Worm (Caenorhabditis elegans) whole organism, L2 larva: ENCODE data around the gene rad-50.

Source experiments
- F13H6.1 ChIP-seq: sonication (generic microtip); optimal IDR thresholded peaks from 2 replicates; lab custom pipeline; 2016; ENCODE audit warnings: missing genetic modification characterization, missing compliant biosample characterization
- Y55F3AM.14 ChIP-seq: fragments of 200-800 bp; sonication (Bioruptor generic); optimal IDR thresholded peaks from 2 replicates; lab custom pipeline; 2018; ENCODE audit warnings: mild to moderate bottlenecking, missing genetic modification characterization, missing compliant biosample characterization
- ZK546.5 ChIP-seq: sonication (generic microtip); optimal IDR thresholded peaks from 2 replicates; lab custom pipeline; 2017; ENCODE audit warnings: missing biosample characterization, missing genetic modification characterization
- alr-1 ChIP-seq: fragments of 150-350 bp; optimal IDR thresholded peaks from 2 replicates; lab custom pipeline; 2014; ENCODE audit warnings: missing biosample characterization, missing genetic modification characterization
- aly-2 ChIP-seq: fragments of 150-350 bp; optimal IDR thresholded peaks from 2 replicates; lab custom pipeline; 2014; ENCODE audit warnings: missing biosample characterization, missing genetic modification characterization
- ama-1 ChIP-seq: fragments of 150-350 bp; optimal IDR thresholded peaks from 2 replicates; lab custom pipeline; 2018; ENCODE audit warnings: inconsistent platforms
- blmp-1 ChIP-seq: sonication (generic microtip); optimal IDR thresholded peaks from 2 replicates; lab custom pipeline; 2017; ENCODE audit warnings: missing genetic modification characterization, mild to moderate bottlenecking, missing compliant biosample characterization, antibody characterized with exemption, moderate library complexity; ENCODE audit not compliant: insufficient read depth
- ceh-16 ChIP-seq: fragments of 150-350 bp; optimal IDR thresholded peaks from 2 replicates; lab custom pipeline; 2014; ENCODE audit warnings: missing biosample characterization, missing genetic modification characterization
- crh-2 ChIP-seq: sonication (generic microtip); optimal IDR thresholded peaks from 2 replicates; lab custom pipeline; 2017; ENCODE audit warnings: missing biosample characterization, missing genetic modification characterization
- dmd-4 ChIP-seq: sonication (generic microtip); optimal IDR thresholded peaks from 2 replicates; lab custom pipeline; 2017; ENCODE audit warnings: missing biosample characterization, missing genetic modification characterization
- egl-27 ChIP-seq: sonication (generic microtip); optimal IDR thresholded peaks from 3 replicates; lab custom pipeline; 2017; ENCODE audit warnings: missing biosample characterization, missing genetic modification reagents, missing genetic modification characterization
- elt-1 ChIP-seq: fragments of 150-350 bp; optimal IDR thresholded peaks from 2 replicates; lab custom pipeline; 2014; ENCODE audit warnings: missing biosample characterization, missing genetic modification characterization
- elt-3 ChIP-seq: sonication (generic microtip); optimal IDR thresholded peaks from 2 replicates; lab custom pipeline; 2017; ENCODE audit warnings: missing biosample characterization, missing genetic modification characterization
- fos-1 ChIP-seq: fragments of 150-350 bp; optimal IDR thresholded peaks from 2 replicates; lab custom pipeline; 2014; ENCODE audit warnings: missing biosample characterization, missing genetic modification characterization
- gmeb-1 ChIP-seq: fragments of 150-350 bp; optimal IDR thresholded peaks from 2 replicates; lab custom pipeline; 2014; ENCODE audit warnings: missing biosample characterization, missing genetic modification characterization
- lin-11 ChIP-seq: fragments of 150-350 bp; sonication (generic microtip); optimal IDR thresholded peaks from 2 replicates; lab custom pipeline; 2014; ENCODE audit warnings: missing biosample characterization, missing genetic modification characterization, inconsistent platforms, mixed read lengths
- lin-39 ChIP-seq: fragments of 150-350 bp; optimal IDR thresholded peaks from 2 replicates; lab custom pipeline; 2014; ENCODE audit warnings: missing biosample characterization, missing genetic modification reagents, missing genetic modification characterization
- lsy-2 ChIP-seq, 2 experiments: fragments of 150-350 bp in 1 of 2; sonication (generic microtip) in 1 of 2; optimal IDR thresholded peaks; 2 replicates each; lab custom pipeline; 2014 to 2017; ENCODE audit warnings: missing biosample characterization in 2 of 2, missing genetic modification characterization in 2 of 2
- mab-5 ChIP-seq: fragments of 150-350 bp; optimal IDR thresholded peaks from 2 replicates; lab custom pipeline; 2014; ENCODE audit warnings: missing biosample characterization, missing genetic modification characterization
- mbf-1 ChIP-seq: sonication (generic microtip); optimal IDR thresholded peaks from 2 replicates; lab custom pipeline; 2017; ENCODE audit warnings: missing biosample characterization, missing genetic modification characterization
- mdl-1 ChIP-seq, 2 experiments: fragments of 150-350 bp in 1 of 2; sonication (generic microtip) in 1 of 2; optimal IDR thresholded peaks; 2 replicates each; lab custom pipeline; 2017; ENCODE audit warnings: missing biosample characterization in 2 of 2, missing genetic modification characterization in 2 of 2
- nhr-10 ChIP-seq: sonication (generic microtip); optimal IDR thresholded peaks from 2 replicates; lab custom pipeline; 2017; ENCODE audit warnings: missing biosample characterization, missing genetic modification characterization
- nhr-12 ChIP-seq: fragments of 150-350 bp; optimal IDR thresholded peaks from 2 replicates; lab custom pipeline; 2014; ENCODE audit warnings: missing biosample characterization, missing genetic modification characterization
- nhr-129 ChIP-seq: fragments of 150-350 bp; optimal IDR thresholded peaks from 2 replicates; lab custom pipeline; 2014; ENCODE audit warnings: missing biosample characterization, missing genetic modification characterization
- nhr-21 ChIP-seq: fragments of 150-350 bp; optimal IDR thresholded peaks from 2 replicates; lab custom pipeline; 2014; ENCODE audit warnings: missing biosample characterization, missing genetic modification characterization
- nhr-237 ChIP-seq: fragments of 150-350 bp; optimal IDR thresholded peaks from 2 replicates; lab custom pipeline; 2014; ENCODE audit warnings: missing biosample characterization, missing genetic modification characterization
- nhr-6 ChIP-seq: fragments of 150-350 bp; optimal IDR thresholded peaks from 2 replicates; lab custom pipeline; 2014; ENCODE audit warnings: missing biosample characterization, missing genetic modification characterization
- peb-1 ChIP-seq: fragments of 150-350 bp; optimal IDR thresholded peaks from 2 replicates; lab custom pipeline; 2014; ENCODE audit warnings: missing biosample characterization, missing genetic modification characterization
- sem-4 ChIP-seq: fragments of 150-350 bp; optimal IDR thresholded peaks from 2 replicates; lab custom pipeline; 2014; ENCODE audit warnings: missing biosample characterization, missing genetic modification reagents, missing genetic modification characterization
- skn-1 ChIP-seq: sonication (generic microtip); optimal IDR thresholded peaks from 2 replicates; lab custom pipeline; 2017; ENCODE audit warnings: missing biosample characterization, missing genetic modification characterization
- sma-3 ChIP-seq: sonication (generic microtip); optimal IDR thresholded peaks from 2 replicates; lab custom pipeline; 2016; ENCODE audit warnings: missing genetic modification reagents, missing genetic modification characterization, missing compliant biosample characterization
- sma-9 ChIP-seq, 2 experiments: fragments of 150-350 bp in 1 of 2; sonication (generic microtip) in 1 of 2; optimal IDR thresholded peaks; 2 replicates each; lab custom pipeline; 2014 to 2016; ENCODE audit warnings: missing genetic modification characterization in 2 of 2, mild to moderate bottlenecking in 1 of 2, missing biosample characterization in 1 of 2, missing compliant biosample characterization in 1 of 2, missing genetic modification reagents in 1 of 2, moderate library complexity in 1 of 2
- snpc-4 ChIP-seq: fragments of 150-350 bp; optimal IDR thresholded peaks from 2 replicates; lab custom pipeline; 2014; ENCODE audit warnings: missing biosample characterization, missing genetic modification characterization
- unc-39 ChIP-seq: fragments of 150-350 bp; optimal IDR thresholded peaks from 2 replicates; lab custom pipeline; 2014; ENCODE audit warnings: missing biosample characterization, missing genetic modification characterization
- unc-55 ChIP-seq: fragments of 150-350 bp; sonication (generic microtip); optimal IDR thresholded peaks from 3 replicates; lab custom pipeline; 2014; ENCODE audit warnings: missing biosample characterization, missing genetic modification reagents, missing genetic modification characterization
- unc-62 ChIP-seq: fragments of 150-350 bp; optimal IDR thresholded peaks from 2 replicates; lab custom pipeline; 2014; ENCODE audit warnings: missing biosample characterization, missing genetic modification reagents, missing genetic modification characterization
- ztf-1 ChIP-seq: fragments of 200-800 bp; sonication (Bioruptor generic); conservative IDR thresholded peaks from 2 replicates; pipeline ENCODE4 v1.3.6; 2022; ENCODE audit warnings: missing genetic modification characterization, missing compliant biosample characterization
- ztf-11 ChIP-seq: sonication (generic microtip); optimal IDR thresholded peaks from 2 replicates; lab custom pipeline; 2017; ENCODE audit warnings: missing biosample characterization, missing genetic modification characterization

rad-50 gene

DNA sequence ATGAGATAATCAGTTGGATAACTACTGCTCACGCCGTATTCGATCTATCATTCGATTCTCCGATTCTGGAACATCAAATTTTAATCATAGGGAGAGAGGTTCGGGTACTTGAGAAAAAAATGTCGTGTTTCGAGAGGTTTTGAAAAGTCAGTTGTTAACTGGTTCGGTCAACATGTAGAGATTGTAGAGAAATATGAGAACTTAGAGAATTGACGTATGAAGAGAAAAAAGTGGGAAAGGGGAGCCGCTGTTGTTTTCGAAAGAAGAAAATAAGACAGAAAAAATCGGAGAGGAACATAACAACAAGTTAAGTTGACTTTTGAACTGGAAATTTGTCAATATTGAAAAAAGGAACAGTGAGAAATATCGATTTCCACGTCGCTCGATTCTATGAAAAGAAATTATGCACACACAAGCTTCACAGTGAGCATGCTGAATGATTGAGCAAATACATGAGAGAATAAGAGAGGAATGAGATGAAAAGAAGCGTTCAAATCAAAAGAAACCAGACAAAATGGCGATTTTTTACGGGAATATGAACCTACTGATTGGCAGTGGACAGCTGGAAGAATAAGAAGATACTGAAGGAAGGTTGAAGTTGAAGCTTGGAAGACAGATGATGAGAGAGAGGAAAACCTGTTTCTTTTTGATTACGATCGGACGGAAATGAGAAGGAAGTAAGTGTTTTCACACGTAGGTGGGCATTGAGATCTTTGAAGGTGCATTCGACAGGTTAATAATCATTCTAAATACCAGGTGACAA lies at the start of gene rad-50, which contains the start of the genes T04H1.13 and slfl-5:
Gene rad-50, plus strand, starts transcription at position 667 of the 763 bp plus-strand sequence.
Gene T04H1.13, minus strand, starts transcription at position 51 of the 763 bp plus-strand sequence.
Gene slfl-5, minus strand, starts transcription at position 65 of the 763 bp plus-strand sequence.
- TF ChIP-seq sma-9 (GFP tag; optimal IDR thresholded peaks at IDR 0.05; lab: Kevin White, UChicago), result peak; percentile 17
- TF ChIP-seq sma-9 (tag; optimal IDR thresholded peaks at IDR 0.05; lab: Kevin White, UChicago), result no peak
- peak; percentile 33 for TF ChIP-seq F13H6.1 (tag; lab: Kevin White, UChicago)
- peak; percentile 32 for TF ChIP-seq nhr-129 (tag; lab: Kevin White, UChicago)
- TF ChIP-seq mab-5, result no peak
- no peak for TF ChIP-seq peb-1 (tag; lab: Kevin White, UChicago)
- TF ChIP-seq ZK546.5, result no peak
- no peak for TF ChIP-seq blmp-1
- TF ChIP-seq ztf-11 (tag; lab: Kevin White, UChicago), result no peak
- no peak for TF ChIP-seq elt-3 (tag; lab: Kevin White, UChicago)
- no peak for TF ChIP-seq elt-1 (tag; lab: Kevin White, UChicago)

DNA sequence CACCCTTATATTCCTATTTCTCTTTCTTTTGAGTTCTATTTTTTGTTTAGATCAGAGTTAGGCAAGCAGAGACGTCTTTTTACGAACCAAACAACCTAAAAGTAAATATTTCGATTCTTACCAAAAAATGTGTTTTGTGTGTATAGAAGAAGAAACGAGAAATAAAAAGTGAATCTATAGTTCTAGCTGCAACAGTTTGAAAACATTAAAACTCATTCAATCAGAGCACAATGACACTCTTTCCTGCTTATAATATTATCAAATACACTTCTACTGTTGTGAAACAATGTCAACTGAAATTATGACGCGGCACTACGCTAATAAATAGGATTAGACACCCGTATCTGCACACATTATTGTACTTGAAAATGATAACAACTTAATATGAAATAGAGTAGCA lies 49.6 kb upstream of the rad-50 start, which contains the start of gene ZK836.3:
Gene ZK836.3, minus strand, starts transcription at position 101 of the 400 bp plus-strand sequence.
- TF ChIP-seq snpc-4 (tag; lab: Kevin White, UChicago), result no peak

DNA sequence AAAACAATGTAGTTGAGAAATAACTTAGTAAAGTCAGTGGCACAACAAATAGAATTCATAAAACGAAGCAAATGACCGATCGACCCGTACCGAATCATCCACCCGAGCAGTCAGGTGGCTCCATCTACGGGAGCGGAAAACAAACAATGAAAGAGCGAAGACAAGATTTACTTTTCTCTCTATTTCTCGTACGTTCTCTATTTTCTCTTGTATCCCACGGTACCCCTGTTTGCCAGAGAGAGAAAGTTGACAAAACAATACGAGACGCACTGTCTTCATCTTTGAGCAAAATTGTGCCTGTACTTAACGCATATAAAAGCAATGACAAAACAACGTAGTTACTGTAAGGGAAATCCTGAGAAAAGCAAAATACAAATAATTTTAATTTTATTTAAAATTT lies 48.8 kb upstream of the rad-50 start:
- TF ChIP-seq dmd-4 (tag; lab: Kevin White, UChicago) (no peak), unc-62 (no peak), unc-39 (tag; lab: Kevin White, UChicago) (no peak), nhr-129 (tag; lab: Kevin White, UChicago) (peak; percentile 18), ceh-16 (tag; lab: Kevin White, UChicago) (no peak)

- TF ChIP-seq ztf-1 (GFP tag; lab: Robert Waterston, UW) (0 out of 2 replicates have a peak, but pooled peaks have one; percentile 44), nhr-21 (tag; lab: Kevin White, UChicago) (no peak)
- TF ChIP-seq, all 48 proteins: peak for 1
Measured at ce11 chrV:12197748-12198147, 47.7 kb upstream of the rad-50 start.

- TF ChIP-seq F13H6.1 (tag; lab: Kevin White, UChicago) (no peak), mdl-1 (tag; optimal IDR thresholded peaks at IDR 0.05; lab: Kevin White, UChicago) (no peak), dmd-4 (tag; lab: Kevin White, UChicago) (no peak), snpc-4 (tag; lab: Kevin White, UChicago) (no peak), ztf-11 (tag; lab: Kevin White, UChicago) (no peak), sma-3 (GFP tag; lab: Kevin White, UChicago) (no peak), alr-1 (tag; lab: Kevin White, UChicago) (no peak), lsy-2 (tag; optimal IDR thresholded peaks at IDR 0.05; lab: Kevin White, UChicago) (no peak), ama-1 (lab: Kevin White, UChicago) (no peak)
Measured at ce11 chrV:12198545-12198944, 46.9 kb upstream of the rad-50 start, which contains the start of gene lon-3. TSS of gene lon-3 (minus strand) at chrV:12198645.

DNA sequence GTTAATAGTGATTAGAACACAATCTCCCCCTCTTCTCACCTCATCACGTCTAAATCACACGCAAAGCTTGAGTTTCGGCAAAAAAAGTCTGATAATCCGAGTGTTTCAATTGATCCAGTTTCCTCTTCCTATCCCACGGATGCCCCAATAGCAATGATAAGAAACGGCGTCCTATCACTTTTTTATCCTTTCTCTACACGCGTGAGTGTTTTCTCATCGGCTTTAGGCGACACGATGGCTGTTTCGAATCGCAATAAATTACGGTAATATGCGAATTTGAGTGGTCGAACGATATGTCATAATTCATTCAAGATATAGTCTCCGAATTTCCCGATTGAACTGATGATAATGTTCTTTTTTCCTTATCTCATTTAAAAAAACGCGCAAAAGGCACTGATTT lies 46.0 kb upstream of the rad-50 start:
- TF ChIP-seq nhr-6 (tag; lab: Kevin White, UChicago) (no peak), sem-4 (peak; percentile 3), mbf-1 (tag; lab: Kevin White, UChicago) (no peak), alr-1 (tag; lab: Kevin White, UChicago) (no peak), unc-39 (tag; lab: Kevin White, UChicago) (no peak), lsy-2 (tag; optimal IDR thresholded peaks at IDR 0.05; lab: Kevin White, UChicago) (no peak), mab-5 (no peak), nhr-12 (tag; lab: Kevin White, UChicago) (no peak), egl-27 (tag; lab: Kevin White, UChicago) (peak; percentile 27), elt-1 (tag; lab: Kevin White, UChicago) (no peak), aly-2 (tag; lab: Kevin White, UChicago) (no peak), blmp-1 (no peak), nhr-10 (tag; lab: Kevin White, UChicago) (no peak), lin-39 (no peak), skn-1 (tag; lab: Kevin White, UChicago) (no peak), F13H6.1 (tag; lab: Kevin White, UChicago) (no peak), sma-3 (GFP tag; lab: Kevin White, UChicago) (peak; percentile 78), ceh-16 (tag; lab: Kevin White, UChicago) (no peak), elt-3 (tag; lab: Kevin White, UChicago) (no peak), nhr-129 (tag; lab: Kevin White, UChicago) (no peak), crh-2 (no peak), nhr-237 (tag; lab: Kevin White, UChicago) (no peak), gmeb-1 (tag; lab: Kevin White, UChicago) (no peak), Y55F3AM.14 (GFP tag; lab: Kevin White, UChicago) (no peak), sma-9 (GFP tag; optimal IDR thresholded peaks at IDR 0.05; lab: Kevin White, UChicago) (peak; percentile 77), sma-9 (tag; optimal IDR thresholded peaks at IDR 0.05; lab: Kevin White, UChicago) (no peak), ztf-1 (GFP tag; lab: Robert Waterston, UW) (no peak), unc-55 (GFP tag; lab: Kevin White, UChicago) (no peak), fos-1 (tag; lab: Kevin White, UChicago) (peak; percentile 9), dmd-4 (tag; lab: Kevin White, UChicago) (no peak), lin-11 (tag; lab: Kevin White, UChicago) (no peak)
